Worm (Caenorhabditis elegans): ENCODE measurements around the gene nhr-46.

The nhr-46 gene

DNA sequence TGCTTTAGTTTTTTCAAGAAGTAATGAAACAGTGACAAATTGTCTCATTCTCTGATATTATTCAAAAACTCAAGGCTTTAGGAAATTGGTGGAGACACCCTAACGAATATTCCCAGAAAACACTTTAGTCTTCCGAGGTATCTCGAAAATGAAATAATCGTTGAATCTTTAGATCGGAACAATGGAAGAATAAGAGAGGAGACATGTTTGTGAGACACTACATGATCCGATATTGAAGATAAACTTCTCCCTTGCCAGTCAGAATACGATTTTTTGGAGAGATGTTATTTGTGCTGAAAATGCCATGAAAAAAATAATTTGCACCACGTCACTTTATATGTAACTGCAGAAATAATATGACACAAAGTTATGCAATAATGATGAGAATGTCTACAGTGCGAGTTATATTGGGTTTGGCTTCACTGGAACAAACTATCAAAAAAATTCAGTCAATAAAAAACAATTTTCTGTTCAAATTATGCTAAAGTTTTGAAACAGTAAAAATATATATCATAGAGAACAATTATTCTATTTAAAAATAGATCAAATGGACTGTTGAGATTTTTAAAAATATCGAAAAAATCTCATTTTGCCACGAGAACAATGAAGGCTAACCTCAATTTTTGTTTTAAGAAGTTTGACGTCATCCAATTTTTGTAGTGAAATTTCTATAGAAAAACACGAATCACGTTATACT is 3.7 kb upstream of the nhr-46 start:
- TF ChIP-seq nfya-2 (GFP tag; IDR thresholded peaks at IDR 0.05) (no peak), egl-18 (GFP tag; IDR thresholded peaks at IDR 0.05) (no peak), rpc-1 (optimal IDR thresholded peaks at IDR 0.05) (no peak), rpc-1 (tag; optimal IDR thresholded peaks at IDR 0.05) (no peak), hmg-20 (GFP tag; IDR thresholded peaks at IDR 0.05) (no peak), Y53G8AR.9 (GFP tag; conservative IDR thresholded peaks at IDR 0.05) (no peak), madf-6 (GFP tag; IDR thresholded peaks at IDR 0.05) (no peak), C17E4.6 (GFP tag; IDR thresholded peaks at IDR 0.05) (no peak), B0019.2 (GFP tag; conservative IDR thresholded peaks at IDR 0.05) (no peak), ztf-6 (GFP tag; IDR thresholded peaks at IDR 0.05) (no peak), chd-7 (tag; optimal IDR thresholded peaks at IDR 0.05) (no peak), somi-1 (GFP tag; optimal IDR thresholded peaks at IDR 0.05) (no peak), sptf-2 (GFP tag; optimal IDR thresholded peaks at IDR 0.05) (no peak), snpc-4 (GFP tag; optimal IDR thresholded peaks at IDR 0.05) (no peak), snpc-4 (tag; optimal IDR thresholded peaks at IDR 0.05) (no peak), nhr-27 (tag; optimal IDR thresholded peaks at IDR 0.05) (no peak), repo-1 (tag; optimal IDR thresholded peaks at IDR 0.05) (no peak), die-1 (tag; optimal IDR thresholded peaks at IDR 0.05) (no peak), lag-1 (GFP tag; IDR thresholded peaks at IDR 0.05) (no peak), ets-4 (GFP tag; optimal IDR thresholded peaks at IDR 0.05) (no peak), hlh-26 (GFP tag; conservative IDR thresholded peaks at IDR 0.05) (no peak), F22D6.2 (tag; optimal IDR thresholded peaks at IDR 0.05) (no peak)

DNA sequence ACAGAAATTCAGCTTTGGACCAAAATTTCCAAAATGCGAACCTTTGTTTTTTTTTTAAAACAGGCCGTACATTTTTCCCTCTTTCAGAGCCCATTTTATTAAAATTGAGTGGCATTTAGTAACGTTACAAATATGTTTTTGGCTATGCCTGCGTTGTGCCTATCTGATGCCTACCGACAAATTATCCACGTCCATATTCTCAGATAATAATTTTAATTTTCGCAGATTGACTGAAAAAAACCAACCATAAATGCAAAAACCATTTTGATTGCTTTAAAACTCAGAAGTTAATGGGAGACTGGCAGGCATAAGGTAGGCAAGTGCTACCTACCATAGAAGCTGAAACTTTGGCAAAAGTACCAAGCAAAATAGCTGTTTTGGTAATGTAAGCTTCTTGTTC is 3.0 kb upstream of the nhr-46 start:
- no peak for TF ChIP-seq ets-4 (GFP tag; optimal IDR thresholded peaks at IDR 0.05)
- TF ChIP-seq madf-10 (tag; optimal IDR thresholded peaks at IDR 0.05), result no peak
- no peak for TF ChIP-seq cebp-1 (GFP tag; IDR thresholded peaks at IDR 0.05)
- TF ChIP-seq cebp-1 (tag; optimal IDR thresholded peaks at IDR 0.05), result no peak
- TF ChIP-seq unc-130 (GFP tag; optimal IDR thresholded peaks at IDR 0.05), result no peak
- no peak for TF ChIP-seq efl-1 (GFP tag; optimal IDR thresholded peaks at IDR 0.05)
- no peak for TF ChIP-seq athp-1 (tag; optimal IDR thresholded peaks at IDR 0.05)
- no peak for TF ChIP-seq ZK185.1 (tag; optimal IDR thresholded peaks at IDR 0.05; ENCODE audit: poor library complexity, severe bottlenecking)

DNA sequence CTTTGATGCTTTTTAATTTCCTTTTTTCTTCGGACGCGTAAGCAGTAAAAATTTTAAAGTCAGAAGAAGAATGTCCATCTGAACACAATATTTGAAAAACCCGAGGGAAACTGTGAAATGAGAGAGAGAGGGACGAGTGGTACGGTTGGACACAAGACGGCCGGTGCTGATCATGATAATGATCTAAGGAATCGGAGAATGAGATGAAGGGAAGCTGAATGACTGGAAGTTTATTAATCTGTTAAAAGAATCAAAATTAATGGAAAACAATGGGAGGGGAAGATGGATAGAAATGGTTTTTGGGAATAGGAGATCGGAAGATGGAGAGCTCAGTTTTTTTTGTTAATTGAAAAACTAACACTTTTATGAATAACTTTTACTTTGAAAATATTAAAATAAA is 1.0 kb upstream of the nhr-46 start:
- TF ChIP-seq die-1 (tag; optimal IDR thresholded peaks at IDR 0.05), result no peak
- no peak for TF ChIP-seq ZK185.1 (tag; optimal IDR thresholded peaks at IDR 0.05; ENCODE audit: poor library complexity, severe bottlenecking)
- TF ChIP-seq F57A8.1 (GFP tag; optimal IDR thresholded peaks at IDR 0.05), result no peak
- TF ChIP-seq Y95B8A.8 (GFP tag; IDR thresholded peaks at IDR 0.05), result no peak
- no peak for TF ChIP-seq snpc-4 (GFP tag; optimal IDR thresholded peaks at IDR 0.05)
- no peak for TF ChIP-seq snpc-4 (tag; optimal IDR thresholded peaks at IDR 0.05)
- TF ChIP-seq ceh-79 (tag; optimal IDR thresholded peaks at IDR 0.05), result no peak
- no peak for TF ChIP-seq mes-4 (tag; optimal IDR thresholded peaks at IDR 0.05)
- no peak for TF ChIP-seq ztf-6 (GFP tag; IDR thresholded peaks at IDR 0.05)
- no peak for TF ChIP-seq B0261.1 (tag; optimal IDR thresholded peaks at IDR 0.05)
- no peak for TF ChIP-seq sea-2 (GFP tag; IDR thresholded peaks at IDR 0.05)
- no peak for TF ChIP-seq ccch-3 (GFP tag; optimal IDR thresholded peaks at IDR 0.05)
- no peak for TF ChIP-seq attf-3 (GFP tag; conservative IDR thresholded peaks at IDR 0.05)
- TF ChIP-seq unc-62 (GFP tag; optimal IDR thresholded peaks at IDR 0.05), result no peak
- TF ChIP-seq gei-17 (GFP tag; optimal IDR thresholded peaks at IDR 0.05), result no peak

Data from whole organism, young adult.